Fruit fly (Drosophila melanogaster) whole organism, prepupa: ENCODE results near the gene CG34456.

Experiments used
- Blimp-1 ChIP-seq: fragments of 200-800 bp; sonication (Bioruptor generic); optimal IDR thresholded peaks from 3 replicates; lab custom pipeline; 2017; ENCODE audit warnings: missing biosample characterization, missing genetic modification characterization, mild to moderate bottlenecking, moderate library complexity, missing genetic modification reagents
- CG10631 ChIP-seq: fragments of 200-800 bp; sonication (Bioruptor generic); optimal IDR thresholded peaks from 2 replicates; lab custom pipeline; 2016; ENCODE audit warnings: missing biosample characterization, missing genetic modification characterization
- CG10669 ChIP-seq: fragments of 200-800 bp; sonication (Bioruptor generic); optimal IDR thresholded peaks from 3 replicates; lab custom pipeline; 2018; ENCODE audit warnings: missing biosample characterization, mild to moderate bottlenecking, missing genetic modification characterization, moderate library complexity
- CG11294 ChIP-seq: fragments of 200-800 bp; sonication (Bioruptor generic); IDR thresholded peaks from 2 replicates; pipeline ENCODE4 v1.3.6; 2022; ENCODE audit warnings: missing biosample characterization, missing genetic modification characterization
- CG11762 ChIP-seq: fragments of 200-800 bp; sonication (Bioruptor generic); optimal IDR thresholded peaks from 3 replicates; lab custom pipeline; 2016; ENCODE audit warnings: missing biosample characterization, missing genetic modification characterization; ENCODE audit not compliant: insufficient read depth
- CG11902 ChIP-seq: fragments of 200-800 bp; sonication (Bioruptor generic); optimal IDR thresholded peaks from 3 replicates; lab custom pipeline; 2016; ENCODE audit warnings: missing biosample characterization, missing genetic modification characterization
- CG15336 ChIP-seq: fragments of 200-800 bp; sonication (Bioruptor generic); IDR thresholded peaks from 2 replicates; pipeline ENCODE4 v1.3.6; 2022; ENCODE audit warnings: missing biosample characterization, missing genetic modification characterization
- CG1621 ChIP-seq: fragments of 200-800 bp; sonication (Bioruptor generic); optimal IDR thresholded peaks from 3 replicates; lab custom pipeline; 2018; ENCODE audit warnings: missing biosample characterization, mild to moderate bottlenecking, missing genetic modification characterization
- CG16779 ChIP-seq: fragments of 200-800 bp; sonication (Bioruptor generic); optimal IDR thresholded peaks from 3 replicates; lab custom pipeline; 2017; ENCODE audit warnings: missing biosample characterization, mild to moderate bottlenecking, missing genetic modification characterization
- CG3032 ChIP-seq: fragments of 200-800 bp; optimal IDR thresholded peaks from 2 replicates; lab custom pipeline; 2019; ENCODE audit warnings: missing biosample characterization, mild to moderate bottlenecking, missing genetic modification characterization, moderate library complexity
- CG34406 ChIP-seq: fragments of 200-800 bp; sonication (Bioruptor generic); optimal IDR thresholded peaks from 3 replicates; lab custom pipeline; 2016; ENCODE audit warnings: missing biosample characterization, missing genetic modification characterization
- CG3919 ChIP-seq: fragments of 200-800 bp; sonication (Bioruptor generic); optimal IDR thresholded peaks from 3 replicates; lab custom pipeline; 2016; ENCODE audit warnings: missing biosample characterization, missing genetic modification characterization
- CG4318 ChIP-seq: fragments of 200-800 bp; sonication (Bioruptor generic); optimal IDR thresholded peaks from 3 replicates; lab custom pipeline; 2017; ENCODE audit warnings: missing biosample characterization, mild to moderate bottlenecking, missing genetic modification characterization
- CG6276 ChIP-seq: fragments of 200-800 bp; sonication (Bioruptor generic); optimal IDR thresholded peaks from 2 replicates; lab custom pipeline; 2017; ENCODE audit warnings: missing biosample characterization, mild to moderate bottlenecking, missing genetic modification characterization
- CG6808 ChIP-seq: fragments of 200-800 bp; sonication (Bioruptor generic); optimal IDR thresholded peaks from 3 replicates; lab custom pipeline; 2017; ENCODE audit warnings: missing biosample characterization, missing genetic modification characterization, mild to moderate bottlenecking, moderate library complexity, missing genetic modification reagents
- CG6854 ChIP-seq: fragments of 200-800 bp; sonication (Bioruptor generic); optimal IDR thresholded peaks from 2 replicates; lab custom pipeline; 2017; ENCODE audit warnings: missing biosample characterization, mild to moderate bottlenecking, missing genetic modification characterization
- CG7368 ChIP-seq: fragments of 200-800 bp; sonication (Bioruptor generic); optimal IDR thresholded peaks from 3 replicates; lab custom pipeline; 2016; ENCODE audit warnings: missing biosample characterization, missing genetic modification characterization
- CG8119 ChIP-seq: fragments of 200-800 bp; sonication (Bioruptor generic); IDR thresholded peaks from 3 replicates; pipeline ENCODE4 v1.3.6; 2022; ENCODE audit warnings: missing biosample characterization, missing genetic modification characterization
- CG8319 ChIP-seq: fragments of 200-800 bp; sonication (Bioruptor generic); optimal IDR thresholded peaks from 3 replicates; lab custom pipeline; 2016; ENCODE audit warnings: missing biosample characterization, missing genetic modification characterization
- CG9139 ChIP-seq: fragments of 200-800 bp; sonication (Bioruptor generic); optimal IDR thresholded peaks from 3 replicates; lab custom pipeline; 2017; ENCODE audit warnings: missing biosample characterization, mild to moderate bottlenecking, missing genetic modification characterization
- Eip75B ChIP-seq: fragments of 200-800 bp; sonication (Bioruptor generic); optimal IDR thresholded peaks from 3 replicates; lab custom pipeline; 2016; ENCODE audit warnings: missing biosample characterization, missing genetic modification characterization
- Eip78C ChIP-seq: fragments of 200-800 bp; sonication (Bioruptor generic); peaks from one replicate; lab custom pipeline; 2016; ENCODE audit warnings: missing biosample characterization, missing genetic modification characterization
- Eip93F ChIP-seq: fragments of 200-800 bp; sonication (Bioruptor generic); optimal IDR thresholded peaks from 2 replicates; lab custom pipeline; 2016; ENCODE audit warnings: missing biosample characterization, mild to moderate bottlenecking, missing genetic modification characterization
- Ets21C ChIP-seq: fragments of 200-800 bp; sonication (Bioruptor generic); optimal IDR thresholded peaks from 3 replicates; lab custom pipeline; 2016; ENCODE audit warnings: missing biosample characterization, missing genetic modification characterization
- Gug ChIP-seq: fragments of 200-800 bp; sonication (Bioruptor generic); IDR thresholded peaks from 2 replicates; pipeline ENCODE4 v1.3.6; 2022; ENCODE audit warnings: missing biosample characterization, missing genetic modification characterization
- Hr38 ChIP-seq: sonication (Bioruptor generic); optimal IDR thresholded peaks from 2 replicates; lab custom pipeline; 2016; ENCODE audit warnings: missing biosample characterization, missing genetic modification characterization
- Hr39 ChIP-seq: fragments of 200-800 bp; sonication (Bioruptor generic); optimal IDR thresholded peaks from 2 replicates; lab custom pipeline; 2016; ENCODE audit warnings: missing biosample characterization, missing genetic modification characterization
- Hr4 ChIP-seq: fragments of 200-800 bp; sonication (Bioruptor generic); optimal IDR thresholded peaks from 3 replicates; lab custom pipeline; 2016; ENCODE audit warnings: missing biosample characterization, missing genetic modification characterization
- Met ChIP-seq: fragments of 200-800 bp; sonication (Bioruptor generic); optimal IDR thresholded peaks from 3 replicates; lab custom pipeline; 2016; ENCODE audit warnings: missing biosample characterization, missing genetic modification characterization
- Sox102F ChIP-seq: fragments of 200-800 bp; sonication (Bioruptor generic); optimal IDR thresholded peaks from 2 replicates; lab custom pipeline; 2016; ENCODE audit warnings: missing biosample characterization, mild to moderate bottlenecking, missing genetic modification characterization
- Sox14 ChIP-seq: fragments of 200-800 bp; sonication (Bioruptor generic); optimal IDR thresholded peaks from 3 replicates; lab custom pipeline; 2016; ENCODE audit warnings: missing biosample characterization, missing genetic modification characterization
- dac ChIP-seq: fragments of 200-800 bp; sonication (Bioruptor generic); optimal IDR thresholded peaks from 2 replicates; lab custom pipeline; 2017; ENCODE audit warnings: missing biosample characterization, mild to moderate bottlenecking, missing genetic modification characterization
- dsx ChIP-seq: fragments of 200-800 bp; optimal IDR thresholded peaks from 3 replicates; lab custom pipeline; 2019; ENCODE audit warnings: missing biosample characterization, mild to moderate bottlenecking, missing genetic modification characterization, moderate library complexity; ENCODE audit not compliant: poor library complexity, severe bottlenecking
- eg ChIP-seq: fragments of 200-800 bp; sonication (Bioruptor generic); IDR thresholded peaks from 3 replicates; pipeline ENCODE4 v1.3.6; 2022; ENCODE audit warnings: missing biosample characterization, missing genetic modification characterization
- esn ChIP-seq: fragments of 200-800 bp; sonication (Bioruptor generic); optimal IDR thresholded peaks from 2 replicates; lab custom pipeline; 2016; ENCODE audit warnings: missing biosample characterization, mild to moderate bottlenecking, missing genetic modification characterization, moderate library complexity
- fd85E ChIP-seq: fragments of 200-800 bp; sonication (Bioruptor generic); optimal IDR thresholded peaks from 3 replicates; lab custom pipeline; 2016; ENCODE audit warnings: missing biosample characterization, missing genetic modification characterization
- lz ChIP-seq: fragments of 200-800 bp; sonication (Bioruptor generic); optimal IDR thresholded peaks from 3 replicates; lab custom pipeline; 2016; ENCODE audit warnings: missing biosample characterization, missing genetic modification characterization
- net ChIP-seq: fragments of 200-800 bp; sonication (Bioruptor generic); optimal IDR thresholded peaks from 3 replicates; lab custom pipeline; 2016; ENCODE audit warnings: missing biosample characterization, missing genetic modification characterization
- pdm3 ChIP-seq: fragments of 200-800 bp; sonication (Bioruptor generic); optimal IDR thresholded peaks from 3 replicates; lab custom pipeline; 2016; ENCODE audit warnings: missing biosample characterization, missing genetic modification characterization
- salr ChIP-seq, 2 experiments: fragments of 200-800 bp; sonication (Bioruptor generic); optimal IDR thresholded peaks; 3 replicates each; lab custom pipeline; 2016 to 2018; ENCODE audit warnings: missing biosample characterization in 2 of 2, missing genetic modification characterization in 2 of 2, mild to moderate bottlenecking in 1 of 2
- spab ChIP-seq: fragments of 200-800 bp; sonication (Bioruptor generic); optimal IDR thresholded peaks from 2 replicates; lab custom pipeline; 2017; ENCODE audit warnings: missing biosample characterization, mild to moderate bottlenecking, missing genetic modification characterization, missing genetic modification reagents
- ss ChIP-seq, 2 experiments: fragments of 200-800 bp; sonication (Bioruptor generic); optimal IDR thresholded peaks; 2 replicates in 1 of 2; 3 replicates in 1 of 2; lab custom pipeline; 2017 to 2018; ENCODE audit warnings: mild to moderate bottlenecking in 2 of 2, missing biosample characterization in 2 of 2, missing genetic modification characterization in 2 of 2, moderate library complexity in 1 of 2
- svp ChIP-seq: fragments of 200-800 bp; sonication (Bioruptor generic); peaks from one replicate; lab custom pipeline; 2016; ENCODE audit warnings: missing biosample characterization, missing genetic modification characterization
- vri ChIP-seq: fragments of 200-800 bp; sonication (Bioruptor generic); optimal IDR thresholded peaks from 3 replicates; lab custom pipeline; 2016; ENCODE audit warnings: missing biosample characterization, mild to moderate bottlenecking, missing genetic modification characterization

The CG34456 gene

DNA sequence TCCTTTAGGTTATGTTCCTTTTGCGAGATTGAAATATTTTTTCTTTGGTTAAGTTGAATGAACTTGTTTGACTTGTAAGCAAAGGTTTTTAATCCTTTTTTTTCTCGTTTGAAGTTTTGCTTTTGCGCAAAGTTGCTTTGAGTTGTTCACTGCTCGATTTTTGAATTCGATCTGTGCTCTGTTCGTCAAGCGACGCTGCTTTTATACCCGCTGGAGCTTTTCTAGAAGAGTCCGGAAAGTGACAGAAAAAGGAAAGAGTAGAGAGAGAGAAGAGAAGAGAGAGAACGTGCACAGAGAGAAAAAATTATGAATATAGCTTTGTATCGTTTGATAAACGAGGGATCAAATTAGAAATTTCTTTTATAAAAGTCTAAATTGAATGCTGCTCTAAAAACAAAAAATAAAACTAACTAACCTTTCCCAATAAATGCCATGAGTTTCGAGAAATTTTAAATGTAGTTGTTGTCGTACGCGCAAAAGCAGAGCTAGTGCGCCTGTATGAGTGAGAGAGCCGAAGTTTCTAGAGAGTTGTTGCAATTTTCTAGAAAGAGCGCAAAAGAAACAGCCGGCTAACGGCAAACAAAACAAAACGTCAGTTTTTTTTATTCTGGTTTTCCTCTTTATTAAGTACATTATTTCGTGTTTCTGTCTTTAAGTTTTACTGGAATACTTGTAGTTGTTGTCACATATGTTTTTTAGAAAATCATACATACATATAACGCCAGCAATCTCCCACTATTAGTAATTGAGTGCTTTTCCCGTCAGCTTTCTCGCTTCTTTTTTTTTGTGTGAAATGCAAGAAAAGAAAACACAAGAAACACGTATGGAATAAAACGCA lies 15.5 kb downstream of the CG34456 start, which contains the start of gene Hsp26 (continued):
- peak; percentile 79 for TF ChIP-seq CG4318
- peak; percentile 82 for TF ChIP-seq dsx
- peak; percentile 94 for TF ChIP-seq CG3919 (GFP tag; lab: Kevin White, UChicago)
- TF ChIP-seq CG8119 (GFP tag; lab: Robert Waterston, UW) = peak; percentile 94
- TF ChIP-seq dac (GFP tag; lab: Kevin White, UChicago) = peak; percentile 55
- peak; percentile 74 to 90 for TF ChIP-seq salr (GFP tag; optimal IDR thresholded peaks at IDR 0.05; lab: Kevin White, UChicago)
- peak; percentile 97 for TF ChIP-seq Eip75B (GFP tag; lab: Kevin White, UChicago)
- TF ChIP-seq CG16779 (tag; lab: Kevin White, UChicago) = peak; percentile 87
- TF ChIP-seq CG10631 = peak; percentile 95
- peak; percentile 96 for TF ChIP-seq net (GFP tag; lab: Kevin White, UChicago)
- TF ChIP-seq Sox102F (GFP tag; lab: Kevin White, UChicago) = peak; percentile 94
- TF ChIP-seq CG7368 (GFP tag; lab: Kevin White, UChicago) = peak; percentile 84
- peak; percentile 97 for TF ChIP-seq esn (GFP tag; lab: Kevin White, UChicago)
- TF ChIP-seq Gug (GFP tag; lab: Robert Waterston, UW) = peak; percentile 85
- TF ChIP-seq vri = peak; percentile 94
- peak; percentile 89 for TF ChIP-seq Hr39 (GFP tag; lab: Kevin White, UChicago)
- peak; percentile 83 for TF ChIP-seq CG11762 (GFP tag; lab: Kevin White, UChicago)
- peak; percentile 97 for TF ChIP-seq svp
- TF ChIP-seq CG11902 (GFP tag; lab: Kevin White, UChicago) = peak; percentile 68
- TF ChIP-seq CG34406 (GFP tag; lab: Kevin White, UChicago) = peak; percentile 92
- TF ChIP-seq Hr4 (GFP tag; lab: Kevin White, UChicago) = peak; percentile 96
- peak; percentile 95 for TF ChIP-seq pdm3 (GFP tag; lab: Kevin White, UChicago)
- TF ChIP-seq Eip93F (GFP tag; lab: Kevin White, UChicago) = peak; percentile 70
- TF ChIP-seq Hr38 (GFP tag; lab: Kevin White, UChicago) = no peak
- TF ChIP-seq fd85E (GFP tag; lab: Kevin White, UChicago) = peak; percentile 88
- TF ChIP-seq Sox14 (GFP tag; lab: Kevin White, UChicago) = peak; percentile 95
- peak; percentile 87 for TF ChIP-seq Ets21C (GFP tag; lab: Kevin White, UChicago)
- peak; percentile 51 for TF ChIP-seq Blimp-1 (GFP tag; lab: Kevin White, UChicago)
- TF ChIP-seq Met (GFP tag; lab: Kevin White, UChicago) = peak; percentile 94
- peak; percentile 83 for TF ChIP-seq CG6276 (GFP tag; lab: Kevin White, UChicago)
- TF ChIP-seq CG3032 (tag; lab: Kevin White, UChicago) = peak; percentile 75
- TF ChIP-seq CG8319 = peak; percentile 78
- TF ChIP-seq spab = peak; percentile 79
- TF ChIP-seq CG6808 = peak; percentile 89
- peak; percentile 57 for TF ChIP-seq CG9139 (GFP tag; lab: Kevin White, UChicago)
- peak; percentile 94 for TF ChIP-seq lz (GFP tag; lab: Kevin White, UChicago)

DNA sequence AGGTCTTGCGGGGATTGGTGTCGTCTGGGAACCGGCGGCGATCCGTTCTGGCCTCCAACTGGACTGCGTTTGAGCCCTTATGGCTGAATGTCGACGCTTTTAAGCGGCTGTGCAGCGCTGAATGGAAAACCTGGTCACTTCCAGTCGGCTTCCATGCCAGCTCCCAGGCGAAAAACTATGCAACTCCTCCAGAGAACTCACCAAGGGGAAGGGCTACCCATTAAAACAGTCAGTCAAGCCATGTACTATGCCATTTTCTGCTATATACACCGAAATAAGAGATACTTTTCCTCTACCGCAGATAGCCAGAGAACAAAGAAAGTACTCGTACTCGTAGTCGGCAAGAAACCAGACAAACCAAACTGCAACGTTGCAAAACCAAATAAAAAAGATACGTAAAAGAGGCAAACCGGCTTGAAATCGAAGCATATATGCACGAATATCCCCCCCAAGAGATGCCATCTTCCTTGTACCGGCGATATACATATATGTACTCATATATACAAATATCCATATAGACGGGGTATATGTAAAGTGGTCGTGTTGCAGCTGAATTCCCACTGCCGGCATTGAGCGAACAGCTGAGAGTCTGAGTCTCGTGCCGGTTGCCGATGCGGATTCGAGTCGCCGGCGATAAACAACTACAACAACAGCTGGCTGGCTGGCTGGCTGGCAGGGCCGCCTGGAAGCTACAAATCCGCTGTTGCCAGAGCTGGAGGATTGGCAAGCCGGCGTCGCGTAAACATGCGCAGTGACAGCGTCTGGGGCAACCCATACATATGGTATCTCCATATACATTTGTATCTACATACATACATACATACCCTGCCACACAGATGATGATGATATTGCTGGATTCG lies 17.8 kb downstream of the CG34456 start, which contains the start of gene Hsp67Ba:
Hsp67Ba (minus strand) TSS at position 51 of the 860 bp plus-strand sequence.
- 0 out of 2 replicates have a peak, but pooled peaks have one; percentile 7 for TF ChIP-seq CG15336 (GFP tag; lab: Robert Waterston, UW)
- peak; percentile 5 to 47 for TF ChIP-seq ss (GFP tag; optimal IDR thresholded peaks at IDR 0.05; lab: Kevin White, UChicago)
- TF ChIP-seq CG1621 (tag; lab: Kevin White, UChicago) = no peak
- peak; percentile 41 for TF ChIP-seq Eip93F (GFP tag; lab: Kevin White, UChicago)
- peak; percentile 21 for TF ChIP-seq CG6854 (GFP tag; lab: Kevin White, UChicago)
- TF ChIP-seq CG11294 (GFP tag; lab: Robert Waterston, UW) = no peak
- TF ChIP-seq CG6808 = peak; percentile 51
- TF ChIP-seq CG9139 (GFP tag; lab: Kevin White, UChicago) = peak; percentile 23
- 0 out of 3 replicates have a peak, but pooled peaks have one; percentile 18 for TF ChIP-seq CG8119 (GFP tag; lab: Robert Waterston, UW)
- no peak for TF ChIP-seq dac (GFP tag; lab: Kevin White, UChicago)
- TF ChIP-seq vri = no peak
- TF ChIP-seq CG10669 (GFP tag; lab: Kevin White, UChicago) = no peak
- no peak for TF ChIP-seq salr (GFP tag; optimal IDR thresholded peaks at IDR 0.05; lab: Kevin White, UChicago)
- 0 out of 3 replicates have a peak, but pooled peaks have one; percentile 25 for TF ChIP-seq eg (GFP tag; lab: Robert Waterston, UW)
- peak; percentile 76 for TF ChIP-seq Eip78C
- TF ChIP-seq svp = peak; percentile 34
- TF ChIP-seq Sox14 (GFP tag; lab: Kevin White, UChicago) = peak; percentile 67
- TF ChIP-seq, all 60 proteins: peak for 11
